Fruit fly (Drosophila melanogaster) whole organism, embryonic: ENCODE results near the gene CG8369.
A peak's percentile ranks its signal among the peaks of the same experiment; 100 is the strongest.

ENCODE experiments used
- Asciz ChIP-seq: fragments of 200-800 bp; sonication (Bioruptor generic); optimal IDR thresholded peaks from 2 replicates; lab custom pipeline; 2017; ENCODE audit warnings: missing biosample characterization, mild to moderate bottlenecking, missing genetic modification characterization, missing genetic modification reagents
- B-H1 ChIP-seq: fragments of 200-800 bp; sonication (Bioruptor generic); IDR thresholded peaks from 3 replicates; pipeline ENCODE4 v1.3.6; 2022; ENCODE audit warnings: missing biosample characterization, missing genetic modification characterization
- CG10147 ChIP-seq: fragments of 200-800 bp; sonication (Bioruptor generic); optimal IDR thresholded peaks from 2 replicates; lab custom pipeline; 2019; ENCODE audit warnings: missing biosample characterization, mild to moderate bottlenecking, missing genetic modification characterization, moderate library complexity
- CG10431 ChIP-seq: fragments of 200-800 bp; sonication (Bioruptor generic); optimal IDR thresholded peaks from 3 replicates; lab custom pipeline; 2018; ENCODE audit warnings: missing biosample characterization, mild to moderate bottlenecking, missing genetic modification characterization
- CG10565 ChIP-seq: fragments of 200-800 bp; sonication (Bioruptor generic); optimal IDR thresholded peaks from 3 replicates; lab custom pipeline; 2016; ENCODE audit warnings: missing biosample characterization, mild to moderate bottlenecking, missing genetic modification characterization
- CG12299 ChIP-seq: fragments of 200-800 bp; sonication (Bioruptor generic); optimal IDR thresholded peaks from 2 replicates; lab custom pipeline; 2018; ENCODE audit warnings: missing biosample characterization, mild to moderate bottlenecking, missing genetic modification characterization
- CG12744 ChIP-seq: fragments of 200-800 bp; sonication (Bioruptor generic); optimal IDR thresholded peaks from 2 replicates; lab custom pipeline; 2016; ENCODE audit warnings: missing biosample characterization, missing genetic modification characterization
- CG1602 ChIP-seq: fragments of 200-800 bp; sonication (Bioruptor generic); optimal IDR thresholded peaks from 3 replicates; lab custom pipeline; 2016; ENCODE audit warnings: missing biosample characterization, missing genetic modification characterization
- CG17361 ChIP-seq: fragments of 200-800 bp; sonication (Bioruptor generic); IDR thresholded peaks from 3 replicates; pipeline ENCODE4 v1.3.6; 2022; ENCODE audit warnings: missing biosample characterization, missing genetic modification characterization
- CG31365 ChIP-seq: fragments of 200-800 bp; sonication (Bioruptor generic); optimal IDR thresholded peaks from 2 replicates; lab custom pipeline; 2018; ENCODE audit warnings: missing biosample characterization, mild to moderate bottlenecking, missing genetic modification characterization
- CG3847 ChIP-seq: fragments of 200-800 bp; sonication (Bioruptor generic); IDR thresholded peaks from 2 replicates; pipeline ENCODE4 v1.3.6; 2022; ENCODE audit warnings: missing biosample characterization, missing genetic modification characterization
- CG42726 ChIP-seq: fragments of 200-800 bp; sonication (Bioruptor generic); IDR thresholded peaks from 2 replicates; pipeline ENCODE4 v1.3.6; 2022; ENCODE audit warnings: missing biosample characterization, missing genetic modification characterization; ENCODE audit not compliant: partially characterized antibody
- CG4820 ChIP-seq: fragments of 200-800 bp; sonication (Bioruptor generic); optimal IDR thresholded peaks from 3 replicates; lab custom pipeline; 2016; ENCODE audit warnings: missing biosample characterization, missing genetic modification characterization
- CG6272 ChIP-seq: fragments of 200-800 bp; sonication (Bioruptor generic); IDR thresholded peaks from 2 replicates; pipeline ENCODE4 v1.3.6; 2022; ENCODE audit warnings: missing biosample characterization, missing genetic modification characterization
- CG6813 ChIP-seq: fragments of 200-800 bp; sonication (Bioruptor generic); optimal IDR thresholded peaks from 2 replicates; lab custom pipeline; 2017; ENCODE audit warnings: missing biosample characterization, missing genetic modification characterization, mild to moderate bottlenecking, moderate library complexity, missing genetic modification reagents
- CG7372 ChIP-seq: fragments of 200-800 bp; sonication (Bioruptor generic); IDR thresholded peaks from 2 replicates; pipeline ENCODE4 v1.3.6; 2022; ENCODE audit warnings: missing biosample characterization, missing genetic modification characterization
- CG8359 ChIP-seq: fragments of 200-800 bp; sonication (Bioruptor generic); optimal IDR thresholded peaks from 2 replicates; lab custom pipeline; 2017; ENCODE audit warnings: missing biosample characterization, mild to moderate bottlenecking, missing genetic modification characterization, borderline replicate concordance
- CG8765 ChIP-seq: fragments of 200-800 bp; sonication (Bioruptor generic); IDR thresholded peaks from 2 replicates; pipeline ENCODE4 v1.3.6; 2022; ENCODE audit warnings: missing biosample characterization, missing genetic modification characterization
- CG9609 ChIP-seq: fragments of 200-800 bp; sonication (Bioruptor generic); optimal IDR thresholded peaks from 3 replicates; lab custom pipeline; 2016; ENCODE audit warnings: missing biosample characterization, missing genetic modification characterization
- CG9817 ChIP-seq: fragments of 200-800 bp; sonication (Bioruptor generic); optimal IDR thresholded peaks from 2 replicates; lab custom pipeline; 2018; ENCODE audit warnings: missing biosample characterization, mild to moderate bottlenecking, missing genetic modification characterization, moderate library complexity
- Chrac-16 ChIP-seq: fragments of 200-800 bp; sonication (Bioruptor generic); optimal IDR thresholded peaks from 3 replicates; lab custom pipeline; 2016; ENCODE audit warnings: missing biosample characterization, missing genetic modification characterization
- Dad ChIP-seq: fragments of 200-800 bp; sonication (Bioruptor generic); optimal IDR thresholded peaks from 3 replicates; lab custom pipeline; 2016; ENCODE audit warnings: missing biosample characterization, missing genetic modification characterization
- Doc3 ChIP-seq: fragments of 200-800 bp; sonication (Bioruptor generic); IDR thresholded peaks from 3 replicates; pipeline ENCODE4 v1.3.6; 2022; ENCODE audit warnings: missing biosample characterization, missing genetic modification characterization; ENCODE audit not compliant: partially characterized antibody
- ERR ChIP-seq: fragments of 200-800 bp; sonication (Bioruptor generic); optimal IDR thresholded peaks from 2 replicates; lab custom pipeline; 2016; ENCODE audit warnings: missing biosample characterization, missing genetic modification characterization
- Ets97D ChIP-seq: fragments of 200-800 bp; sonication (Bioruptor generic); optimal IDR thresholded peaks from 3 replicates; lab custom pipeline; 2016; ENCODE audit warnings: missing biosample characterization, missing genetic modification characterization
- Fer2 ChIP-seq: fragments of 200-800 bp; sonication (Bioruptor generic); optimal IDR thresholded peaks from 2 replicates; lab custom pipeline; 2018; ENCODE audit warnings: missing biosample characterization, mild to moderate bottlenecking, missing genetic modification characterization, moderate library complexity
- GATAe ChIP-seq: fragments of 200-800 bp; sonication (Bioruptor generic); conservative IDR thresholded peaks from 2 replicates; pipeline ENCODE4 v1.3.6; 2022; ENCODE audit warnings: missing biosample characterization, missing genetic modification characterization
- Gsc ChIP-seq: fragments of 200-800 bp; sonication (Bioruptor generic); IDR thresholded peaks from 2 replicates; pipeline ENCODE4 v1.3.6; 2022; ENCODE audit warnings: missing biosample characterization, missing genetic modification characterization
- Hmx ChIP-seq: fragments of 200-800 bp; sonication (Bioruptor generic); optimal IDR thresholded peaks from 2 replicates; lab custom pipeline; 2016; ENCODE audit warnings: missing biosample characterization, missing genetic modification characterization
- Lpt ChIP-seq: fragments of >200 bp; optimal IDR thresholded peaks from 2 replicates; lab custom pipeline; 2018; ENCODE audit warnings: missing biosample characterization, missing genetic modification characterization
- Mad ChIP-seq: fragments of 200-800 bp; sonication (Bioruptor generic); optimal IDR thresholded peaks from 2 replicates; lab custom pipeline; 2016; ENCODE audit warnings: missing biosample characterization, missing genetic modification characterization
- NC2α ChIP-seq: fragments of 200-800 bp; sonication (Bioruptor generic); optimal IDR thresholded peaks from 2 replicates; lab custom pipeline; 2016; ENCODE audit warnings: missing biosample characterization, missing genetic modification characterization
- NC2β ChIP-seq: fragments of 200-800 bp; sonication (Bioruptor generic); optimal IDR thresholded peaks from 2 replicates; lab custom pipeline; 2016; ENCODE audit warnings: missing biosample characterization, missing genetic modification characterization
- Nf-YC ChIP-seq: fragments of 200-800 bp; optimal IDR thresholded peaks from 3 replicates; lab custom pipeline; 2019; ENCODE audit warnings: missing biosample characterization, mild to moderate bottlenecking, missing genetic modification characterization, moderate library complexity
- Ptx1 ChIP-seq: fragments of 200-800 bp; sonication (Bioruptor generic); IDR thresholded peaks from 2 replicates; pipeline ENCODE4 v1.3.6; 2022; ENCODE audit warnings: missing biosample characterization, missing genetic modification characterization
- Six4 ChIP-seq: fragments of 200-800 bp; sonication (Bioruptor generic); optimal IDR thresholded peaks from 2 replicates; lab custom pipeline; 2016; ENCODE audit warnings: missing biosample characterization, missing genetic modification characterization
- amos ChIP-seq: fragments of 200-800 bp; sonication (Bioruptor generic); IDR thresholded peaks from 2 replicates; pipeline ENCODE4 v1.3.6; 2022; ENCODE audit warnings: missing biosample characterization, missing genetic modification characterization; ENCODE audit not compliant: partially characterized antibody
- danr ChIP-seq: fragments of 200-800 bp; sonication (Bioruptor generic); IDR thresholded peaks from 2 replicates; pipeline ENCODE4 v1.3.6; 2022; ENCODE audit warnings: missing biosample characterization, missing genetic modification characterization
- en ChIP-seq: fragments of 200-800 bp; sonication (Bioruptor generic); optimal IDR thresholded peaks from 2 replicates; lab custom pipeline; 2016; ENCODE audit warnings: missing biosample characterization, missing genetic modification characterization
- fru ChIP-seq: fragments of >200 bp; optimal IDR thresholded peaks from 2 replicates; lab custom pipeline; 2017
- jumu ChIP-seq: fragments of 200-800 bp; sonication (Bioruptor generic); optimal IDR thresholded peaks from 3 replicates; lab custom pipeline; 2016; ENCODE audit warnings: missing biosample characterization, missing genetic modification characterization
- ken ChIP-seq: fragments of 200-800 bp; sonication (Bioruptor generic); IDR thresholded peaks from 3 replicates; pipeline ENCODE4 v1.3.6; 2022; ENCODE audit warnings: missing biosample characterization, missing genetic modification characterization
- mld ChIP-seq: fragments of 200-800 bp; sonication (Bioruptor generic); IDR thresholded peaks from 3 replicates; pipeline ENCODE4 v1.3.6; 2022; ENCODE audit warnings: missing biosample characterization, missing genetic modification characterization; ENCODE audit not compliant: partially characterized antibody
- pita ChIP-seq: fragments of 200-800 bp; sonication (Bioruptor generic); optimal IDR thresholded peaks from 2 replicates; lab custom pipeline; 2017; ENCODE audit warnings: missing biosample characterization, mild to moderate bottlenecking, missing genetic modification characterization
- pros ChIP-seq: fragments of 200-800 bp; sonication (Bioruptor generic); optimal IDR thresholded peaks from 3 replicates; lab custom pipeline; 2019; ENCODE audit warnings: missing biosample characterization, mild to moderate bottlenecking, missing genetic modification characterization, moderate library complexity
- sisA ChIP-seq: fragments of 200-800 bp; sonication (Bioruptor generic); IDR thresholded peaks from 2 replicates; pipeline ENCODE4 v1.3.6; 2022; ENCODE audit warnings: missing biosample characterization, missing genetic modification characterization
- slbo ChIP-seq: fragments of 200-800 bp; sonication (Bioruptor generic); IDR thresholded peaks from 2 replicates; pipeline ENCODE4 v1.3.6; 2022; ENCODE audit warnings: missing biosample characterization, missing genetic modification characterization
- tio ChIP-seq: fragments of 200-800 bp; sonication (Bioruptor generic); optimal IDR thresholded peaks from 2 replicates; lab custom pipeline; 2017; ENCODE audit warnings: missing biosample characterization, missing genetic modification characterization, inconsistent platforms
- toy ChIP-seq: fragments of 200-800 bp; sonication (Bioruptor generic); IDR thresholded peaks from 2 replicates; pipeline ENCODE4 v1.3.6; 2022; ENCODE audit warnings: missing biosample characterization, missing genetic modification characterization
- trem ChIP-seq: fragments of 200-800 bp; optimal IDR thresholded peaks from 3 replicates; lab custom pipeline; 2019; ENCODE audit warnings: missing biosample characterization, mild to moderate bottlenecking, missing genetic modification characterization, moderate library complexity
- twi ChIP-seq: fragments of 200-800 bp; optimal IDR thresholded peaks from 2 replicates; lab custom pipeline; 2019; ENCODE audit warnings: missing biosample characterization, mild to moderate bottlenecking, missing genetic modification characterization, moderate library complexity

CG8369 gene

DNA sequence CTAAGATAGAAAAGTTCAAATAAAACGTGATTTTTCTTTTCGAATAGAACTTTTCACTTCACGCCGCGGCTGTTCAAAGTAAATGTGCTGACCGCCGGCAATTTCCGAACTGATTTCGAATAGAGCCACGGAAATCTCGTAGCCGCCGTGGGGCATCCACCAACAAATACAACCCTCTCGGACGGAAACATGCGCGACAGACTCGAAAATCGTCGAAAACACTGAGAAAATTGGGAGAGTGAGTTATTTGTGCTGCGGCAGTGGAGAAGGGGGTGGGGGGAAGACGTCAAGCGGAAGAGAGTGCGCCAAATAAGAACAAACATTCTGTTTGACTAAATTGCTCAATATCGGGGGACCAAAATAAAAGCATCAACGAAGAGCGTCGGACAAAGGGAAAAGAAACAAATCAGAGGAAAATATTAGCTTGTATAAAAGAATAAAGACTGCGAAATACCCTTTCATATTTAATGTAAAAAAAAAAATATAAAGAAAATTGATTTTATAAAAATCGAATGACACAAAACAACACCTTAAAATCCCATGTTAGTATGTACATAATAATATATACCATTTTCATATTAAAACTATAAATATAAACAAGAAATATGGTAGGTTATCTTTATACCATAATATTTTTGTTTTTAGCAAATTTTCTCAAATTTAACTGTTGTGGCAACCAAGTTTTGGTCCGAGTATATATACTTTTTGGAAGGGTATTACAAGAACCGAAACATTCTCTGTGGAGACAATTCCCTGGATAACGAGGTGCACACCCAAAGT lies 45.7 kb downstream of the CG8369 start (continued):
- TF ChIP-seq CG10147 (peak; percentile 54), fru (lab: Kevin White, UChicago) (no peak), CG12744 (GFP tag; lab: Kevin White, UChicago) (no peak), Gsc (no peak), pros (GFP tag; lab: Kevin White, UChicago) (no peak), Asciz (GFP tag; lab: Kevin White, UChicago) (peak; percentile 53), tio (GFP tag; lab: Kevin White, UChicago) (no peak), amos (GFP tag; lab: Robert Waterston, UW) (no peak), Fer2 (tag; lab: Kevin White, UChicago) (no peak), ken (GFP tag; lab: Robert Waterston, UW) (no peak), ERR (GFP tag; lab: Kevin White, UChicago) (no peak), CG6272 (GFP tag; lab: Robert Waterston, UW) (no peak), mld (GFP tag; lab: Robert Waterston, UW) (no peak), Dad (GFP tag; lab: Kevin White, UChicago) (no peak), CG7372 (GFP tag; lab: Robert Waterston, UW) (no peak), CG4820 (GFP tag; lab: Kevin White, UChicago) (no peak), Mad (GFP tag; lab: Kevin White, UChicago) (no peak), CG6813 (GFP tag; lab: Kevin White, UChicago) (no peak), Nf-YC (tag; lab: Kevin White, UChicago) (peak; percentile 33), CG8359 (GFP tag; lab: Kevin White, UChicago) (no peak), CG9609 (GFP tag; lab: Kevin White, UChicago) (no peak), CG8765 (GFP tag; lab: Robert Waterston, UW) (no peak), pita (GFP tag; lab: Kevin White, UChicago) (no peak), Chrac-16 (GFP tag; lab: Kevin White, UChicago) (peak; percentile 23), NC2β (no peak), sisA (no peak), Hmx (GFP tag; lab: Kevin White, UChicago) (no peak), twi (peak; percentile 20), Six4 (GFP tag; lab: Kevin White, UChicago) (peak; percentile 55), CG9817 (tag; lab: Kevin White, UChicago) (peak; percentile 35), trem (tag; lab: Kevin White, UChicago) (peak; percentile 32), CG42726 (no peak), Ptx1 (GFP tag; lab: Robert Waterston, UW) (peak; percentile 58; the same call in 1 of the 2 replicates), CG17361 (peak; percentile 89), GATAe (no peak), danr (GFP tag; lab: Robert Waterston, UW) (no peak), CG10431 (GFP tag; lab: Kevin White, UChicago) (peak; percentile 4), CG1602 (GFP tag; lab: Kevin White, UChicago) (peak; percentile 49), jumu (GFP tag; lab: Kevin White, UChicago) (no peak), en (GFP tag; lab: Kevin White, UChicago) (no peak), CG12299 (peak; percentile 8), NC2α (GFP tag; lab: Kevin White, UChicago) (no peak), Ets97D (GFP tag; lab: Kevin White, UChicago) (no peak), B-H1 (no peak), CG10565 (no peak), toy (GFP tag; lab: Robert Waterston, UW) (no peak), slbo (GFP tag; lab: Robert Waterston, UW) (peak; percentile 54; the same call in 1 of the 2 replicates), CG31365 (tag; lab: Kevin White, UChicago) (no peak), Doc3 (GFP tag; lab: Robert Waterston, UW) (no peak), CG3847 (GFP tag; lab: Robert Waterston, UW) (no peak), Lpt (no peak)
